Worm (Caenorhabditis elegans) whole organism, late embryonic: Measurements from ENCODE around the gene ZK632.4.

ENCODE experiments used
- ama-1 ChIP-seq: fragments of 150-350 bp; optimal IDR thresholded peaks from 2 replicates; lab custom pipeline; 2014
- ceh-34 ChIP-seq: sonication (generic microtip); optimal IDR thresholded peaks from 2 replicates; lab custom pipeline; 2016; ENCODE audit warnings: mild to moderate bottlenecking, missing genetic modification characterization, missing compliant biosample characterization
- ceh-9 ChIP-seq: sonication (generic microtip); optimal IDR thresholded peaks from 2 replicates; lab custom pipeline; 2016; ENCODE audit warnings: mild to moderate bottlenecking, missing genetic modification characterization, inconsistent platforms, missing compliant biosample characterization
- elt-2 ChIP-seq: sonication (generic microtip); optimal IDR thresholded peaks from 2 replicates; lab custom pipeline; 2016; ENCODE audit warnings: missing genetic modification reagents, missing genetic modification characterization, missing compliant biosample characterization
- elt-4 ChIP-seq: sonication (generic microtip); optimal IDR thresholded peaks from 2 replicates; lab custom pipeline; 2016; ENCODE audit warnings: missing genetic modification characterization, missing compliant biosample characterization
- fkh-10 ChIP-seq: fragments of 150-350 bp; optimal IDR thresholded peaks from 2 replicates; lab custom pipeline; 2014; ENCODE audit warnings: missing biosample characterization, missing genetic modification reagents, missing genetic modification characterization
- hlh-15 ChIP-seq: sonication (generic microtip); optimal IDR thresholded peaks from 2 replicates; lab custom pipeline; 2016; ENCODE audit warnings: missing genetic modification characterization, missing compliant biosample characterization
- pha-2 ChIP-seq: sonication (generic microtip); optimal IDR thresholded peaks from 2 replicates; lab custom pipeline; 2017; ENCODE audit warnings: mild to moderate bottlenecking, missing genetic modification characterization, missing compliant biosample characterization
- pha-4 ChIP-seq: fragments of 150-350 bp; optimal IDR thresholded peaks from 2 replicates; lab custom pipeline; 2018; ENCODE audit warnings: missing biosample characterization, missing genetic modification reagents, missing genetic modification characterization
- sdc-2 ChIP-seq: sonication (generic microtip); optimal IDR thresholded peaks from 2 replicates; lab custom pipeline; 2016; ENCODE audit warnings: missing genotype, missing genetic modification characterization, missing compliant biosample characterization
- tbx-2 ChIP-seq: sonication (generic microtip); optimal IDR thresholded peaks from 2 replicates; lab custom pipeline; 2016; ENCODE audit warnings: missing genetic modification characterization, missing compliant biosample characterization
- ttx-3 ChIP-seq: sonication (generic microtip); optimal IDR thresholded peaks from 2 replicates; lab custom pipeline; 2016; ENCODE audit warnings: missing genetic modification reagents, missing genetic modification characterization, missing compliant biosample characterization

ce11 chrIII:9807560-9808046 lies 349 bp upstream of the ZK632.4 start:
- TF ChIP-seq ceh-34 (tag; lab: Kevin White, UChicago) (no peak), pha-2 (tag; lab: Kevin White, UChicago) (no peak), elt-2 (tag; lab: Kevin White, UChicago) (no peak), pha-4 (tag; lab: Kevin White, UChicago) (no peak), ama-1 (lab: Kevin White, UChicago) (no peak), tbx-2 (tag; lab: Kevin White, UChicago) (no peak), ceh-9 (tag; lab: Kevin White, UChicago) (no peak), sdc-2 (tag; lab: Kevin White, UChicago) (no peak), hlh-15 (tag; lab: Kevin White, UChicago) (no peak), elt-4 (tag; lab: Kevin White, UChicago) (no peak), fkh-10 (GFP tag; lab: Kevin White, UChicago) (no peak), ttx-3 (tag; lab: Kevin White, UChicago) (no peak)
